Fruit fly (Drosophila melanogaster): ENCODE results near the gene tgy.

- no peak for TF ChIP-seq CG7271 (tag; optimal IDR thresholded peaks at IDR 0.05)
- no peak for TF ChIP-seq CG14860 (GFP tag; IDR thresholded peaks at IDR 0.05; ENCODE audit: partially characterized antibody)
- no peak for TF ChIP-seq peb (GFP tag; IDR thresholded peaks at IDR 0.05)
These were observed 36.3 kb upstream of the tgy start for dm6 chrX:19163446-19163845.
